Worm (Caenorhabditis elegans): Measurements from ENCODE around the gene taf-7.2.

DNA sequence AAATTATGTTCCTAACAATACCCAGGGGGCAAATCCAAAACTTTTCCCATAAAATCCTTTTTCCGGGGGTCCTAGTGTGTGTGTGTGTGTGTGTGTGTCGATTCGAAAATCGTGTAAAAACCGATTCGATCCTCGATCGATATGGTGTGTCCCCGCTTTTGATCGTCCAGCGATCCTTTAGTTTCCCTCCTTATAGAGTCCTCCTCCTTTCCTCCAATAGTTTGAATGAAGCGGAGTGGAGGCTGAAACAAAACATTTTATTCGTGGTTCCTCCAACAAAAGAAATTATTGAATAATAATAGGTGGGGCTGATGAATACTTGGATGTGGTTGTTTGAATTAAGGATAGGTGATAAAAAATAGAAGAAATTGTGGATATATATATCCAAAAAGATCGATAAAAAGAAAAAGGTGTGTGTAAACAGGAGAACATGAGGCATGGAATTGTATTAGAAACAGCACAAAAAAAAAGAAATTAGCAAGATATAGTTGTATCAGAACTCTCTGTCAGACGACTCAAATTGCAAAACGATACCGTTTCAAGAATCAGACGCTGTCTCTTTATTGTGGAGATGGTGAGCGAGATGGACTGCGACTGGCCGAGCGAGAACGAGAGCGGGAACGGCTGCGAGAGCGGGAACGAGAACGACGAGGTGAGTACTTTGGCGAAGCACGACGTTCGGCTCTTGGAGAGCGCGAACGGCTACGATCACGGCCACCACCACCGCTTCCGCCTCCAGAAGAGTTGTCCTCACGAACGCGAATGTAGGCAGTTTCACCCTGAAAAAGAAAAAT is 13.4 kb upstream of the taf-7.2 start:
- TF ChIP-seq unc-62 (GFP tag; optimal IDR thresholded peaks at IDR 0.05) (no peak), fos-1 (tag; optimal IDR thresholded peaks at IDR 0.05) (no peak), rnt-1 (tag; optimal IDR thresholded peaks at IDR 0.05) (no peak), nhr-90 (tag; optimal IDR thresholded peaks at IDR 0.05; ENCODE audit: poor library complexity) (no peak), ces-1 (GFP tag; optimal IDR thresholded peaks at IDR 0.05) (no peak), nhr-76 (tag; optimal IDR thresholded peaks at IDR 0.05) (no peak), pqm-1 (tag; optimal IDR thresholded peaks at IDR 0.05) (no peak), nhr-12 (tag; optimal IDR thresholded peaks at IDR 0.05) (no peak), ztf-4 (tag; optimal IDR thresholded peaks at IDR 0.05) (no peak)

Data from whole organism, L1 larva.